Worm (Caenorhabditis elegans) whole organism, mixed stage, embryonic: Measurements from ENCODE around the gene pmp-2.

Source experiments
- mab-5 ChIP-seq: fragments of 150-350 bp; optimal IDR thresholded peaks from 2 replicates; lab custom pipeline; 2014; ENCODE audit warnings: missing biosample characterization, missing genetic modification characterization
- nhr-12 ChIP-seq: fragments of 150-350 bp; optimal IDR thresholded peaks from 2 replicates; lab custom pipeline; 2014; ENCODE audit warnings: missing biosample characterization, missing genetic modification characterization

- no peak for TF ChIP-seq mab-5
- TF ChIP-seq nhr-12 (tag; lab: Kevin White, UChicago), result no peak
Observed at ce11 chrII:6870803-6871202, 16.8 kb downstream of the pmp-2 start, which contains the start of gene clhm-1.
